Fruit fly (Drosophila melanogaster): ENCODE measurements around the gene CG17777.
A peak's percentile ranks its signal among the peaks of the same experiment; 100 is the strongest.

The CG17777 gene

DNA sequence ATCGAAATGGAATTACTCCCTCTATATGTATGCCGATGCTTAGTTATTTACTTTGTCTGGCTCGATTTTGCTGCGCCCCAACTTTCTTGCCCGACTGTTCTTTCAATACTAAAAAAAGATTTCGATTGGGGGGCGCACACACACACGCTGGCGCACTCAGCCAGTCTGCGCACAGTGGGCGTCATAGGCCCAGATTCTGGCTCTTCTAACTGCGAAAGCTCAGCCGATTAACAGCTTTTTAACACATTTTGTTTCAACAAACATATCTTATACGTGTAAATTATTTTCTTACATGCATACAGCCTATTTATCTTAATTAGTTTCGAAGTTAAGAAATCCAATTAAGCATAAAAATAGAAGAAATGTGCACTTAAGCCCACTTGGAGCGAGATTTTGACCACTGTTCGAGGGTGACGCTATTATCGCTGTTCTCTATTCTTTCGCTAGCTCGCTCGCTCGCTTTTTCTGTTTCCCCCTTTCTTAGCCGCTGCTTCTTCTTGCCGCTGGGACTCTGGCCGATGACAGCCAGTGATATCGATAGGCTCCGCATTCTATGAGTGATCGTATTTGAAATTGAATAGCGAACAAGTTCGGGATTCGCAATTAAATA, 35.6 kb downstream of the CG17777 start, which contains the start of gene Vinc:
Gene Vinc, minus strand, starts transcription at position 387 of the 610 bp plus-strand sequence.
- peak; percentile 81 for TF ChIP-seq Clk (GFP tag; optimal IDR thresholded peaks at IDR 0.05)
- TF ChIP-seq tj (GFP tag; optimal IDR thresholded peaks at IDR 0.05): peak; percentile 86
- no peak for TF ChIP-seq cnc (optimal IDR thresholded peaks at IDR 0.05)
- peak; percentile 96 for TF ChIP-seq CG1620 (GFP tag; optimal IDR thresholded peaks at IDR 0.05)
- TF ChIP-seq ovo (GFP tag; optimal IDR thresholded peaks at IDR 0.05): peak; percentile 41
- peak; percentile 89 for TF ChIP-seq CG14711 (tag; optimal IDR thresholded peaks at IDR 0.05)
- peak; percentile 82 for TF ChIP-seq cic (GFP tag; optimal IDR thresholded peaks at IDR 0.05)
- peak; percentile 97 for TF ChIP-seq bab1 (GFP tag; optimal IDR thresholded peaks at IDR 0.05)
- TF ChIP-seq Hr96 (GFP tag; optimal IDR thresholded peaks at IDR 0.05): peak; percentile 96
- peak; percentile 90 for TF ChIP-seq toe (GFP tag; optimal IDR thresholded peaks at IDR 0.05)
- TF ChIP-seq CG12768 (GFP tag; optimal IDR thresholded peaks at IDR 0.05): peak; percentile 89
- peak; percentile 87 for TF ChIP-seq Mnt (GFP tag; optimal IDR thresholded peaks at IDR 0.05)
- TF ChIP-seq CG7101 (tag; optimal IDR thresholded peaks at IDR 0.05): peak; percentile 92
- peak; percentile 92 for TF ChIP-seq pad (GFP tag; optimal IDR thresholded peaks at IDR 0.05)
- TF ChIP-seq CG11617 (GFP tag; optimal IDR thresholded peaks at IDR 0.05): peak; percentile 91
- TF ChIP-seq Crg-1 (GFP tag; optimal IDR thresholded peaks at IDR 0.05): peak; percentile 74
- peak; percentile 84 for TF ChIP-seq CG7045 (GFP tag; optimal IDR thresholded peaks at IDR 0.05)
- TF ChIP-seq kay (GFP tag; ENCODE audit: borderline replicate concordance): no peak
- peak; percentile 74 for TF ChIP-seq CG33017 (tag; optimal IDR thresholded peaks at IDR 0.05)
- TF ChIP-seq CG5204 (GFP tag; optimal IDR thresholded peaks at IDR 0.05): no peak

- no peak for TF ChIP-seq tj (GFP tag; optimal IDR thresholded peaks at IDR 0.05)
- TF ChIP-seq kay (GFP tag; ENCODE audit: borderline replicate concordance): no peak
- TF ChIP-seq CG5204 (GFP tag; optimal IDR thresholded peaks at IDR 0.05): no peak
- no peak for TF ChIP-seq CG7101 (tag; optimal IDR thresholded peaks at IDR 0.05)
- no peak for TF ChIP-seq CG7045 (GFP tag; optimal IDR thresholded peaks at IDR 0.05)
Measured at dm6 chrX:2223454-2223853, 36.8 kb downstream of the CG17777 start, which contains the start of gene CG14052. Gene CG14052 (plus strand): TSS chrX:2223754.

DNA sequence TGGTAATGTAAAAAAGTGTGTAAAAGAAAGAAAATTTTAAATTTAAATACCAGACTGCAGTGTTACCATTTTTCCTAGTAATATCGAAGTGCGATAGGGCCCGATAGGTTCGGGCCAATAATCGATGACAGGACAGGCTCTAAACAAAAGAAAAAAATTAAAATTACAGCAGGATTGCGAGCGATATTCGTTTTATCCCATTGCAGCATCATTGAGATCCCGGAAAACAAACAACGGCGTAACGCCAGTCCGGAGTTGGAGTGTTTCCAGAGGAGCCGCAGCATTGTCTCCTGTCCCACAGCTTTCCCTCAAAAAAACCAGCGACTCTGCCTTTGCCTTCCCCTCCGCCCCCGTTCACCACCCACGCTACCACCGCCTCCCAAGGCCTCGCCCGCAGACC, 38.5 kb downstream of the CG17777 start, which contains the start of gene pcx:
Gene pcx, plus strand, starts transcription at position 159 of the 400 bp plus-strand sequence.
- TF ChIP-seq CG33017 (tag; optimal IDR thresholded peaks at IDR 0.05) (no peak), CG1620 (GFP tag; optimal IDR thresholded peaks at IDR 0.05) (no peak), CG5204 (GFP tag; optimal IDR thresholded peaks at IDR 0.05) (no peak), Mnt (GFP tag; optimal IDR thresholded peaks at IDR 0.05) (no peak), tj (GFP tag; optimal IDR thresholded peaks at IDR 0.05) (no peak), CG7101 (tag; optimal IDR thresholded peaks at IDR 0.05) (no peak), cic (GFP tag; optimal IDR thresholded peaks at IDR 0.05) (no peak), kay (GFP tag; ENCODE audit: borderline replicate concordance) (no peak), bab1 (GFP tag; optimal IDR thresholded peaks at IDR 0.05) (no peak), Clk (GFP tag; optimal IDR thresholded peaks at IDR 0.05) (no peak), CG7045 (GFP tag; optimal IDR thresholded peaks at IDR 0.05) (no peak), ovo (GFP tag; optimal IDR thresholded peaks at IDR 0.05) (no peak), cnc (optimal IDR thresholded peaks at IDR 0.05) (no peak), CG11617 (GFP tag; optimal IDR thresholded peaks at IDR 0.05) (no peak), Crg-1 (GFP tag; optimal IDR thresholded peaks at IDR 0.05) (no peak), CG14711 (tag; optimal IDR thresholded peaks at IDR 0.05) (no peak), Hr96 (GFP tag; optimal IDR thresholded peaks at IDR 0.05) (no peak), pad (GFP tag; optimal IDR thresholded peaks at IDR 0.05) (no peak), toe (GFP tag; optimal IDR thresholded peaks at IDR 0.05) (no peak), CG12768 (GFP tag; optimal IDR thresholded peaks at IDR 0.05) (no peak)
